Fruit fly (Drosophila melanogaster): ENCODE results near the gene Tmhs.

Tmhs gene

DNA sequence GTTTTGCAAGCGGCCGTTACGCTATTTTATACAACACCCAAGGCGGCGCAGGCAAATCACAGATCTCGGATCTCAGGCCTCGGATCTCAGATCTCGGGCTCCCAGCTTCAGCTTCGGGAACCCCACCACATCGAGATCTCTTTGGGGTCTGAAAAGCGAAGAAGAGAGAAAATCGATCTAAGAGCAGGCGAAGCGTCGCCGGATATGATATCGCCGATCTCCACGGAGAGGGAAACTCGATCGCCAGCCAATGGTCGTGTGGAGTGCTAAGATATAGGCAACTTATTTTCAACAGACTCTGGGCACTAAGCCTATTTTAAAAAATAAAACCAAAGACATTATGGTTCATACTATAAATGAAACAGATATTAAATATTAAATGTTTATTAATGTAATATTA is 53.3 kb downstream of the Tmhs start, which contains the start of the genes CG46523 and CG5687:
Gene CG46523 (minus strand): TSS at position 337 of the 400 bp plus-strand sequence.
Gene CG5687 (minus strand): TSS at position 337 of the 400 bp plus-strand sequence.
- peak; percentile 59; the same call in 2 of the 3 replicates for TF ChIP-seq CG4496 (GFP tag; IDR thresholded peaks at IDR 0.05)
- no peak for TF ChIP-seq CG14655 (GFP tag; optimal IDR thresholded peaks at IDR 0.05)

- TF ChIP-seq CG4496 (GFP tag; IDR thresholded peaks at IDR 0.05) (0 out of 3 replicates have a peak, but pooled peaks have one; percentile 13), EcR (GFP tag; optimal IDR thresholded peaks at IDR 0.05) (no peak)
These were observed 54.6 kb downstream of the Tmhs start for dm6 chr3L:1939983-1940504.

dm6 chr3L:1940843-1941418 is 55.5 kb downstream of the Tmhs start, which contains the start of gene Mfap1:
Gene Mfap1 (plus strand): TSS chr3L:1941068.
- no peak for TF ChIP-seq CG10348 (GFP tag; IDR thresholded peaks at IDR 0.05)
- TF ChIP-seq rn (GFP tag; IDR thresholded peaks at IDR 0.05), result no peak
- TF ChIP-seq CG9948 (tag; optimal IDR thresholded peaks at IDR 0.05), result no peak
- TF ChIP-seq CG8159 (tag; optimal IDR thresholded peaks at IDR 0.05), result no peak
- no peak for TF ChIP-seq Snoo (tag; optimal IDR thresholded peaks at IDR 0.05)
- no peak for TF ChIP-seq fd96Ca (GFP tag; IDR thresholded peaks at IDR 0.05)
- TF ChIP-seq Pif1B (GFP tag; optimal IDR thresholded peaks at IDR 0.05), result no peak
- TF ChIP-seq CG8301 (tag; optimal IDR thresholded peaks at IDR 0.05), result no peak
- no peak for TF ChIP-seq CG4496 (GFP tag; IDR thresholded peaks at IDR 0.05)
- no peak for TF ChIP-seq EcR (GFP tag; optimal IDR thresholded peaks at IDR 0.05)
- TF ChIP-seq CG32121 (GFP tag; IDR thresholded peaks at IDR 0.05), result no peak
- no peak for TF ChIP-seq CG15710 (tag; optimal IDR thresholded peaks at IDR 0.05)
- no peak for TF ChIP-seq CG13204 (GFP tag; optimal IDR thresholded peaks at IDR 0.05)
- no peak for TF ChIP-seq CG12605 (GFP tag; IDR thresholded peaks at IDR 0.05)
- TF ChIP-seq CG34367 (tag; optimal IDR thresholded peaks at IDR 0.05), result no peak
- no peak for TF ChIP-seq CG17806 (tag; optimal IDR thresholded peaks at IDR 0.05)
- no peak for TF ChIP-seq CG14655 (GFP tag; optimal IDR thresholded peaks at IDR 0.05)
- no peak for TF ChIP-seq D1 (tag; optimal IDR thresholded peaks at IDR 0.05)
- TF ChIP-seq gl (tag; optimal IDR thresholded peaks at IDR 0.05), result no peak
- no peak for TF ChIP-seq Pif1A (GFP tag; optimal IDR thresholded peaks at IDR 0.05)
